Fruit fly (Drosophila melanogaster) whole organism, embryonic: ENCODE results near the gene Dpm1.

Source experiments
- Abd-B ChIP-seq: fragments of 200-800 bp; sonication (Bioruptor generic); optimal IDR thresholded peaks from 2 replicates; lab custom pipeline; 2018; ENCODE audit warnings: missing biosample characterization, mild to moderate bottlenecking, missing genetic modification characterization, moderate library complexity
- C15 ChIP-seq: fragments of 200-800 bp; sonication (Bioruptor generic); IDR thresholded peaks from 3 replicates; pipeline ENCODE4 v1.3.6; 2022; ENCODE audit warnings: missing biosample characterization, missing genetic modification characterization
- CG11093 ChIP-seq: fragments of 200-800 bp; sonication (Bioruptor generic); IDR thresholded peaks from 3 replicates; pipeline ENCODE4 v1.3.6; 2022; ENCODE audit warnings: missing biosample characterization, missing genetic modification characterization
- CG11695 ChIP-seq: fragments of 200-800 bp; sonication (Bioruptor generic); IDR thresholded peaks from 3 replicates; pipeline ENCODE4 v1.3.6; 2022; ENCODE audit warnings: missing biosample characterization, missing genetic modification characterization
- CG12299 ChIP-seq: fragments of 200-800 bp; sonication (Bioruptor generic); optimal IDR thresholded peaks from 2 replicates; lab custom pipeline; 2018; ENCODE audit warnings: missing biosample characterization, mild to moderate bottlenecking, missing genetic modification characterization
- CG1529 ChIP-seq: fragments of 200-800 bp; sonication (Bioruptor generic); optimal IDR thresholded peaks from 3 replicates; lab custom pipeline; 2018; ENCODE audit warnings: missing biosample characterization, missing genetic modification characterization
- CG15601 ChIP-seq: fragments of 200-800 bp; sonication (Bioruptor generic); optimal IDR thresholded peaks from 3 replicates; lab custom pipeline; 2019; ENCODE audit warnings: missing biosample characterization, mild to moderate bottlenecking, missing genetic modification characterization, moderate library complexity
- CG17829 ChIP-seq: fragments of 200-800 bp; optimal IDR thresholded peaks from 2 replicates; lab custom pipeline; 2019; ENCODE audit warnings: missing biosample characterization, mild to moderate bottlenecking, missing genetic modification characterization, moderate library complexity
- CG2116 ChIP-seq: fragments of 200-800 bp; sonication (Bioruptor generic); optimal IDR thresholded peaks from 3 replicates; lab custom pipeline; 2018; ENCODE audit warnings: missing biosample characterization, mild to moderate bottlenecking, missing genetic modification characterization
- CG30403 ChIP-seq: fragments of 200-800 bp; sonication (Bioruptor generic); optimal IDR thresholded peaks from 3 replicates; lab custom pipeline; 2016; ENCODE audit warnings: missing biosample characterization, missing genetic modification characterization
- CG30431 ChIP-seq: fragments of 200-800 bp; sonication (Bioruptor generic); optimal IDR thresholded peaks from 2 replicates; lab custom pipeline; 2017; ENCODE audit warnings: missing biosample characterization, missing genetic modification characterization
- CG33557 ChIP-seq: fragments of 200-800 bp; sonication (Bioruptor generic); optimal IDR thresholded peaks from 2 replicates; lab custom pipeline; 2019; ENCODE audit warnings: missing biosample characterization, mild to moderate bottlenecking, missing genetic modification characterization, moderate library complexity
- CG34422 ChIP-seq: fragments of 200-800 bp; sonication (Bioruptor generic); IDR thresholded peaks from 3 replicates; pipeline ENCODE4 v1.3.6; 2022; ENCODE audit warnings: missing biosample characterization, missing genetic modification characterization
- CG43689 ChIP-seq: fragments of 200-800 bp; sonication (Bioruptor generic); IDR thresholded peaks from 2 replicates; pipeline ENCODE4 v1.3.6; 2022; ENCODE audit warnings: missing biosample characterization, missing genetic modification characterization
- CG5180 ChIP-seq: fragments of 200-800 bp; sonication (Bioruptor generic); optimal IDR thresholded peaks from 3 replicates; lab custom pipeline; 2017; ENCODE audit warnings: missing biosample characterization, missing genetic modification characterization, mild to moderate bottlenecking, moderate library complexity, missing genetic modification reagents
- CG6854 ChIP-seq: fragments of 200-800 bp; sonication (Bioruptor generic); optimal IDR thresholded peaks from 3 replicates; lab custom pipeline; 2017; ENCODE audit warnings: missing biosample characterization, mild to moderate bottlenecking, missing genetic modification characterization
- CG8765 ChIP-seq: fragments of 200-800 bp; sonication (Bioruptor generic); IDR thresholded peaks from 2 replicates; pipeline ENCODE4 v1.3.6; 2022; ENCODE audit warnings: missing biosample characterization, missing genetic modification characterization
- Dip3 ChIP-seq: fragments of 200-800 bp; sonication (Bioruptor generic); optimal IDR thresholded peaks from 3 replicates; lab custom pipeline; 2016; ENCODE audit warnings: missing biosample characterization, missing genetic modification characterization
- Dp ChIP-seq: fragments of 200-800 bp; sonication (Bioruptor generic); optimal IDR thresholded peaks from 2 replicates; lab custom pipeline; 2018; ENCODE audit warnings: missing biosample characterization, mild to moderate bottlenecking, missing genetic modification characterization, moderate library complexity
- GATAe ChIP-seq: fragments of 200-800 bp; sonication (Bioruptor generic); conservative IDR thresholded peaks from 2 replicates; pipeline ENCODE4 v1.3.6; 2022; ENCODE audit warnings: missing biosample characterization, missing genetic modification characterization
- Hr39 ChIP-seq: fragments of >200 bp; optimal IDR thresholded peaks from 2 replicates; lab custom pipeline; 2017
- Hsf ChIP-seq: fragments of 200-800 bp; sonication (Bioruptor generic); optimal IDR thresholded peaks from 3 replicates; lab custom pipeline; 2016; ENCODE audit warnings: missing biosample characterization, missing genetic modification characterization
- Med ChIP-seq: fragments of 200-800 bp; sonication (Bioruptor generic); peaks from one replicate; lab custom pipeline; 2016; ENCODE audit warnings: missing biosample characterization, missing genetic modification characterization, mild to moderate bottlenecking, inconsistent platforms, moderate library complexity
- Oaz ChIP-seq: fragments of 200-800 bp; sonication (Bioruptor generic); IDR thresholded peaks from 2 replicates; pipeline ENCODE4 v1.3.6; 2022; ENCODE audit warnings: missing biosample characterization, missing genetic modification characterization
- Poxn ChIP-seq: fragments of 200-800 bp; sonication (Bioruptor generic); IDR thresholded peaks from 2 replicates; pipeline ENCODE4 v1.3.6; 2022; ENCODE audit warnings: missing biosample characterization, missing genetic modification characterization
- Ravus ChIP-seq: fragments of 200-800 bp; sonication (Bioruptor generic); IDR thresholded peaks from 2 replicates; pipeline ENCODE4 v1.3.6; 2022; ENCODE audit warnings: missing biosample characterization, missing genetic modification characterization
- Scr ChIP-seq: fragments of 200-800 bp; sonication (Bioruptor generic); IDR thresholded peaks from 2 replicates; pipeline ENCODE4 v1.3.6; 2022; ENCODE audit warnings: missing biosample characterization, missing genetic modification characterization; ENCODE audit not compliant: partially characterized antibody
- Stat92E ChIP-seq, 3 experiments: fragments of >200 bp in 2 of 3; fragments of 200-800 bp in 1 of 3; sonication (Bioruptor generic) in 1 of 3; optimal IDR thresholded peaks; 2 replicates each; lab custom pipeline; 2017 to 2019; ENCODE audit warnings: missing biosample characterization in 3 of 3, missing genetic modification characterization in 3 of 3, mild to moderate bottlenecking in 1 of 3, moderate library complexity in 1 of 3
- Trl ChIP-seq, 3 experiments: fragments of >200 bp in 2 of 3; fragments of 200-800 bp in 1 of 3; sonication (Bioruptor generic) in 1 of 3; optimal IDR thresholded peaks; 2 replicates in 1 of 3; 3 replicates in 2 of 3; lab custom pipeline; 2016 to 2017; ENCODE audit warnings: missing biosample characterization in 1 of 3, missing genetic modification characterization in 1 of 3
- Xbp1 ChIP-seq: fragments of 200-800 bp; sonication (Bioruptor generic); optimal IDR thresholded peaks from 3 replicates; lab custom pipeline; 2016; ENCODE audit warnings: missing biosample characterization, mild to moderate bottlenecking, missing genetic modification characterization
- YL-1 ChIP-seq: fragments of 200-800 bp; sonication (Bioruptor generic); optimal IDR thresholded peaks from 3 replicates; lab custom pipeline; 2017; ENCODE audit warnings: missing biosample characterization, mild to moderate bottlenecking, missing genetic modification characterization
- bowl ChIP-seq: fragments of 200-800 bp; sonication (Bioruptor generic); IDR thresholded peaks from 2 replicates; pipeline ENCODE4 v1.3.6; 2022; ENCODE audit warnings: missing biosample characterization, missing genetic modification characterization
- cg ChIP-seq: fragments of 200-800 bp; sonication (Bioruptor generic); optimal IDR thresholded peaks from 3 replicates; lab custom pipeline; 2019; ENCODE audit warnings: missing biosample characterization, mild to moderate bottlenecking, missing genetic modification characterization, moderate library complexity
- chinmo ChIP-seq: fragments of 200-800 bp; sonication (Bioruptor generic); IDR thresholded peaks from 4 replicates; pipeline ENCODE4 v1.3.6; 2022; ENCODE audit warnings: missing biosample characterization, missing genetic modification characterization; ENCODE audit not compliant: partially characterized antibody
- chm ChIP-seq: fragments of 200-800 bp; sonication (Bioruptor generic); IDR thresholded peaks from 2 replicates; pipeline ENCODE4 v1.3.6; 2022; ENCODE audit warnings: missing biosample characterization, missing genetic modification characterization
- corto ChIP-seq: fragments of 200-800 bp; sonication (Bioruptor generic); optimal IDR thresholded peaks from 2 replicates; lab custom pipeline; 2016; ENCODE audit warnings: missing biosample characterization, mild to moderate bottlenecking, missing genetic modification characterization, moderate library complexity
- dmrt99B ChIP-seq: fragments of 200-800 bp; sonication (Bioruptor generic); optimal IDR thresholded peaks from 2 replicates; lab custom pipeline; 2018; ENCODE audit warnings: missing biosample characterization, mild to moderate bottlenecking, missing genetic modification characterization, moderate library complexity
- eyg ChIP-seq: fragments of 200-800 bp; sonication (Bioruptor generic); optimal IDR thresholded peaks from 3 replicates; lab custom pipeline; 2016; ENCODE audit warnings: missing biosample characterization, missing genetic modification characterization
- gce ChIP-seq: fragments of 200-800 bp; sonication (Bioruptor generic); IDR thresholded peaks from 3 replicates; pipeline ENCODE4 v1.3.6; 2022; ENCODE audit warnings: missing biosample characterization, missing genetic modification characterization
- grau ChIP-seq: fragments of 200-800 bp; optimal IDR thresholded peaks from 3 replicates; lab custom pipeline; 2019; ENCODE audit warnings: missing biosample characterization, mild to moderate bottlenecking, missing genetic modification characterization, moderate library complexity
- hbn ChIP-seq: fragments of 200-800 bp; sonication (Bioruptor generic); IDR thresholded peaks from 2 replicates; pipeline ENCODE4 v1.3.6; 2022; ENCODE audit warnings: missing biosample characterization, missing genetic modification characterization; ENCODE audit not compliant: partially characterized antibody
- lab ChIP-seq: fragments of 200-800 bp; sonication (Bioruptor generic); optimal IDR thresholded peaks from 3 replicates; lab custom pipeline; 2017; ENCODE audit warnings: missing biosample characterization, missing genetic modification characterization, mild to moderate bottlenecking, moderate library complexity, missing genetic modification reagents
- mld ChIP-seq: fragments of 200-800 bp; sonication (Bioruptor generic); IDR thresholded peaks from 3 replicates; pipeline ENCODE4 v1.3.6; 2022; ENCODE audit warnings: missing biosample characterization, missing genetic modification characterization; ENCODE audit not compliant: partially characterized antibody
- nau ChIP-seq: fragments of 200-800 bp; sonication (Bioruptor generic); optimal IDR thresholded peaks from 3 replicates; lab custom pipeline; 2017; ENCODE audit warnings: missing biosample characterization, mild to moderate bottlenecking, missing genetic modification characterization, missing genetic modification reagents
- nerfin-2 ChIP-seq: fragments of 200-800 bp; sonication (Bioruptor generic); IDR thresholded peaks from 2 replicates; pipeline ENCODE4 v1.3.6; 2022; ENCODE audit warnings: missing biosample characterization, missing genetic modification characterization; ENCODE audit not compliant: partially characterized antibody
- schlank ChIP-seq: fragments of 200-800 bp; sonication (Bioruptor generic); optimal IDR thresholded peaks from 2 replicates; lab custom pipeline; 2018; ENCODE audit warnings: missing biosample characterization, mild to moderate bottlenecking, missing genetic modification characterization
- sens ChIP-seq: fragments of 200-800 bp; sonication (Bioruptor generic); peaks from one replicate; lab custom pipeline; 2016; ENCODE audit warnings: missing biosample characterization, missing genetic modification characterization
- stwl ChIP-seq: fragments of 200-800 bp; sonication (Bioruptor generic); optimal IDR thresholded peaks from 3 replicates; lab custom pipeline; 2018; ENCODE audit warnings: missing biosample characterization, mild to moderate bottlenecking, missing genetic modification characterization, moderate library complexity
- trh ChIP-seq: fragments of 200-800 bp; sonication (Bioruptor generic); optimal IDR thresholded peaks from 2 replicates; lab custom pipeline; 2016; ENCODE audit warnings: missing biosample characterization, missing genetic modification characterization
- ttk ChIP-seq: fragments of 200-800 bp; sonication (Bioruptor generic); IDR thresholded peaks from 2 replicates; pipeline ENCODE4 v2.1.2; 2022; ENCODE audit warnings: missing biosample characterization, missing genetic modification characterization

The Dpm1 gene

dm6 chr2L:19543010-19543564 lies 16.9 kb upstream of the Dpm1 start (continued):
- TF ChIP-seq Hr39, result no peak
- TF ChIP-seq CG5180, result no peak
- no peak for TF ChIP-seq lab (GFP tag; lab: Kevin White, UChicago)
- no peak for TF ChIP-seq schlank
- no peak for TF ChIP-seq CG2116 (GFP tag; lab: Kevin White, UChicago)
- no peak for TF ChIP-seq Oaz
- no peak for TF ChIP-seq mld (GFP tag; lab: Robert Waterston, UW)
- TF ChIP-seq CG33557, result no peak
- TF ChIP-seq grau, result peak; percentile 11
- no peak for TF ChIP-seq Dip3 (GFP tag; lab: Kevin White, UChicago)
- TF ChIP-seq bowl, result no peak
- no peak for TF ChIP-seq nau (GFP tag; lab: Kevin White, UChicago)
- no peak for TF ChIP-seq Poxn (GFP tag; lab: Robert Waterston, UW)
- peak; percentile 3 for TF ChIP-seq corto (GFP tag; lab: Kevin White, UChicago)
- TF ChIP-seq eyg (GFP tag; lab: Kevin White, UChicago), result no peak
- no peak for TF ChIP-seq Xbp1 (GFP tag; lab: Kevin White, UChicago)
- TF ChIP-seq Med (GFP tag; lab: Kevin White, UChicago), result peak; percentile 34

dm6 chr2L:19542268-19542773 lies 16.2 kb upstream of the Dpm1 start:
- peak; percentile 66; the same call in 2 of the 4 replicates for TF ChIP-seq chinmo (GFP tag; lab: Robert Waterston, UW)
- TF ChIP-seq dmrt99B, result no peak
- TF ChIP-seq CG34422 (GFP tag; lab: Robert Waterston, UW), result peak; percentile 13; the same call in 1 of the 3 replicates
- no peak for TF ChIP-seq GATAe (GFP tag; lab: Robert Waterston, UW)
- TF ChIP-seq YL-1 (GFP tag; lab: Kevin White, UChicago), result peak; percentile 78
- TF ChIP-seq chm (GFP tag; lab: Robert Waterston, UW), result 0 out of 2 replicates have a peak, but pooled peaks have one; percentile 11
- TF ChIP-seq cg (GFP tag; lab: Kevin White, UChicago), result peak; percentile 72
- TF ChIP-seq Dp (GFP tag; lab: Kevin White, UChicago), result peak; percentile 66
- TF ChIP-seq CG6854, result no peak
- TF ChIP-seq CG8765, result no peak
- TF ChIP-seq CG30403 (GFP tag; lab: Kevin White, UChicago), result no peak
- peak; percentile 1 for TF ChIP-seq Hsf (GFP tag; lab: Kevin White, UChicago)
- TF ChIP-seq stwl (tag; lab: Kevin White, UChicago), result peak; percentile 96
- no peak for TF ChIP-seq Ravus (GFP tag; lab: Robert Waterston, UW)
- no peak for TF ChIP-seq Trl (optimal IDR thresholded peaks at IDR 0.05; lab: Kevin White, UChicago)
- TF ChIP-seq Trl (GFP tag; optimal IDR thresholded peaks at IDR 0.05; lab: Kevin White, UChicago), result no peak
- TF ChIP-seq Abd-B, result peak; percentile 46
- TF ChIP-seq sens (GFP tag; lab: Kevin White, UChicago), result peak; percentile 60
- TF ChIP-seq CG12299 (tag; lab: Kevin White, UChicago), result no peak
- no peak for TF ChIP-seq ttk
- no peak for TF ChIP-seq CG11093 (GFP tag; lab: Robert Waterston, UW)
- TF ChIP-seq nerfin-2 (GFP tag; lab: Robert Waterston, UW), result peak; percentile 95
- TF ChIP-seq Stat92E (GFP tag; optimal IDR thresholded peaks at IDR 0.05; lab: Kevin White, UChicago), result peak in 1 of 3 experiments; percentile 35
- TF ChIP-seq CG15601 (tag; lab: Kevin White, UChicago), result peak; percentile 82
- TF ChIP-seq hbn (GFP tag; lab: Robert Waterston, UW), result peak; percentile 84
- TF ChIP-seq Scr, result peak; percentile 86
- no peak for TF ChIP-seq CG43689 (GFP tag; lab: Robert Waterston, UW)
- TF ChIP-seq trh, result no peak
- no peak for TF ChIP-seq CG11695
- no peak for TF ChIP-seq CG1529
- no peak for TF ChIP-seq gce (GFP tag; lab: Robert Waterston, UW)
- no peak for TF ChIP-seq C15 (GFP tag; lab: Robert Waterston, UW)
- TF ChIP-seq CG30431, result no peak
- peak; percentile 33 for TF ChIP-seq CG17829 (tag; lab: Kevin White, UChicago)
